Worm (Caenorhabditis elegans): Measurements from ENCODE around the gene F57G12.2.
A peak's percentile ranks its signal among the peaks of the same experiment; 100 is the strongest.

ce11 chrX:12184393-12184792 lies 24.5 kb upstream of the F57G12.2 start:
- TF ChIP-seq ceh-82 (tag; optimal IDR thresholded peaks at IDR 0.05) = no peak
- TF ChIP-seq snpc-4 (tag; optimal IDR thresholded peaks at IDR 0.05) = no peak
- no peak for TF ChIP-seq ZK546.5 (tag; optimal IDR thresholded peaks at IDR 0.05)
- TF ChIP-seq nhr-11 (tag; optimal IDR thresholded peaks at IDR 0.05) = no peak
- TF ChIP-seq unc-62 (GFP tag; optimal IDR thresholded peaks at IDR 0.05) = no peak
- no peak for TF ChIP-seq ztf-4 (tag; optimal IDR thresholded peaks at IDR 0.05)
- TF ChIP-seq egl-27 (tag; optimal IDR thresholded peaks at IDR 0.05) = peak; percentile 19
- TF ChIP-seq F13H6.1 (tag; optimal IDR thresholded peaks at IDR 0.05) = no peak
- TF ChIP-seq peb-1 (tag; optimal IDR thresholded peaks at IDR 0.05) = no peak
- no peak for TF ChIP-seq mab-5 (tag; optimal IDR thresholded peaks at IDR 0.05)
- TF ChIP-seq sem-4 (tag; optimal IDR thresholded peaks at IDR 0.05) = peak; percentile 60
- no peak for TF ChIP-seq ztf-1 (GFP tag; conservative IDR thresholded peaks at IDR 0.05)
- no peak for TF ChIP-seq nhr-25 (tag; optimal IDR thresholded peaks at IDR 0.05)
- TF ChIP-seq ztf-11 (tag; optimal IDR thresholded peaks at IDR 0.05) = no peak

All from whole organism, L2 larva.